Fruit fly (Drosophila melanogaster) whole organism, embryonic: ENCODE measurements around the gene CG33293.

Experiments
- BtbVII ChIP-seq: fragments of 200-800 bp; sonication (Bioruptor generic); optimal IDR thresholded peaks from 3 replicates; lab custom pipeline; 2017; ENCODE audit warnings: missing biosample characterization, mild to moderate bottlenecking, missing genetic modification characterization
- CG10147 ChIP-seq: fragments of 200-800 bp; sonication (Bioruptor generic); optimal IDR thresholded peaks from 2 replicates; lab custom pipeline; 2019; ENCODE audit warnings: missing biosample characterization, mild to moderate bottlenecking, missing genetic modification characterization, moderate library complexity
- CG10321 ChIP-seq: fragments of 200-800 bp; sonication (Bioruptor generic); IDR thresholded peaks from 2 replicates; pipeline ENCODE4 v1.3.6; 2022; ENCODE audit warnings: missing biosample characterization, missing genetic modification characterization
- CG12155 ChIP-seq: fragments of 200-800 bp; sonication (Bioruptor generic); optimal IDR thresholded peaks from 3 replicates; lab custom pipeline; 2016; ENCODE audit warnings: missing biosample characterization, missing genetic modification characterization
- CG13424 ChIP-seq: fragments of 200-800 bp; sonication (Bioruptor generic); optimal IDR thresholded peaks from 2 replicates; lab custom pipeline; 2019; ENCODE audit warnings: missing biosample characterization, mild to moderate bottlenecking, missing genetic modification characterization, moderate library complexity
- CG15696 ChIP-seq: fragments of 200-800 bp; sonication (Bioruptor generic); optimal IDR thresholded peaks from 2 replicates; lab custom pipeline; 2019; ENCODE audit warnings: missing biosample characterization, mild to moderate bottlenecking, missing genetic modification characterization, moderate library complexity
- CG17186 ChIP-seq: fragments of 200-800 bp; sonication (Bioruptor generic); optimal IDR thresholded peaks from 3 replicates; lab custom pipeline; 2017; ENCODE audit warnings: missing biosample characterization, missing genetic modification reagents, missing genetic modification characterization
- CG17912 ChIP-seq: fragments of 200-800 bp; sonication (Bioruptor generic); optimal IDR thresholded peaks from 2 replicates; lab custom pipeline; 2018; ENCODE audit warnings: missing biosample characterization, mild to moderate bottlenecking, missing genetic modification characterization
- CG2889 ChIP-seq: fragments of 200-800 bp; sonication (Bioruptor generic); IDR thresholded peaks from 3 replicates; pipeline ENCODE4 v1.3.6; 2022; ENCODE audit warnings: missing biosample characterization, missing genetic modification characterization
- CG30020 ChIP-seq: fragments of 200-800 bp; optimal IDR thresholded peaks from 2 replicates; lab custom pipeline; 2019; ENCODE audit warnings: missing biosample characterization, mild to moderate bottlenecking, missing genetic modification characterization, moderate library complexity
- CG30431 ChIP-seq: fragments of 200-800 bp; sonication (Bioruptor generic); optimal IDR thresholded peaks from 2 replicates; lab custom pipeline; 2017; ENCODE audit warnings: missing biosample characterization, missing genetic modification characterization
- CG34422 ChIP-seq: fragments of 200-800 bp; sonication (Bioruptor generic); IDR thresholded peaks from 3 replicates; pipeline ENCODE4 v1.3.6; 2022; ENCODE audit warnings: missing biosample characterization, missing genetic modification characterization
- CG3726 ChIP-seq: fragments of 200-800 bp; sonication (Bioruptor generic); IDR thresholded peaks from 3 replicates; pipeline ENCODE4, ENCODE4 v1.3.6; 2022; ENCODE audit warnings: missing biosample characterization, missing genetic modification characterization
- CG4854 ChIP-seq: fragments of 200-800 bp; sonication (Bioruptor generic); optimal IDR thresholded peaks from 2 replicates; lab custom pipeline; 2016; ENCODE audit warnings: missing biosample characterization, missing genetic modification characterization, inconsistent platforms
- CG6175 ChIP-seq: fragments of 200-800 bp; sonication (Bioruptor generic); IDR thresholded peaks from 3 replicates; pipeline ENCODE4 v1.3.6; 2022; ENCODE audit warnings: missing biosample characterization, missing genetic modification characterization
- CG6683 ChIP-seq: fragments of 200-800 bp; sonication (Bioruptor generic); optimal IDR thresholded peaks from 2 replicates; lab custom pipeline; 2017; ENCODE audit warnings: missing biosample characterization, mild to moderate bottlenecking, missing genetic modification characterization, missing genetic modification reagents
- CG6791 ChIP-seq: fragments of 200-800 bp; sonication (Bioruptor generic); IDR thresholded peaks from 3 replicates; pipeline ENCODE4 v1.3.6; 2022; ENCODE audit warnings: missing biosample characterization, missing genetic modification characterization; ENCODE audit not compliant: partially characterized antibody
- CG7372 ChIP-seq: fragments of 200-800 bp; sonication (Bioruptor generic); IDR thresholded peaks from 2 replicates; pipeline ENCODE4 v1.3.6; 2022; ENCODE audit warnings: missing biosample characterization, missing genetic modification characterization
- CG9609 ChIP-seq: fragments of 200-800 bp; sonication (Bioruptor generic); optimal IDR thresholded peaks from 3 replicates; lab custom pipeline; 2016; ENCODE audit warnings: missing biosample characterization, missing genetic modification characterization
- CG9727 ChIP-seq: fragments of 200-800 bp; sonication (Bioruptor generic); optimal IDR thresholded peaks from 3 replicates; lab custom pipeline; 2017; ENCODE audit warnings: missing biosample characterization, mild to moderate bottlenecking, missing genetic modification characterization
- Chrac-16 ChIP-seq: fragments of 200-800 bp; sonication (Bioruptor generic); optimal IDR thresholded peaks from 3 replicates; lab custom pipeline; 2016; ENCODE audit warnings: missing biosample characterization, missing genetic modification characterization
- ERR ChIP-seq: fragments of 200-800 bp; sonication (Bioruptor generic); optimal IDR thresholded peaks from 2 replicates; lab custom pipeline; 2016; ENCODE audit warnings: missing biosample characterization, missing genetic modification characterization
- GATAe ChIP-seq: fragments of 200-800 bp; sonication (Bioruptor generic); conservative IDR thresholded peaks from 2 replicates; pipeline ENCODE4 v1.3.6; 2022; ENCODE audit warnings: missing biosample characterization, missing genetic modification characterization
- HHEX ChIP-seq: fragments of 200-800 bp; sonication (Bioruptor generic); optimal IDR thresholded peaks from 3 replicates; lab custom pipeline; 2017; ENCODE audit warnings: missing biosample characterization, mild to moderate bottlenecking, missing genetic modification characterization, missing genetic modification reagents
- Hey ChIP-seq: fragments of 200-800 bp; sonication (Bioruptor generic); optimal IDR thresholded peaks from 3 replicates; lab custom pipeline; 2018; ENCODE audit warnings: missing biosample characterization, mild to moderate bottlenecking, missing genetic modification characterization
- HmgZ ChIP-seq: fragments of 200-800 bp; sonication (Bioruptor generic); optimal IDR thresholded peaks from 2 replicates; lab custom pipeline; 2018; ENCODE audit warnings: missing biosample characterization, mild to moderate bottlenecking, missing genetic modification characterization
- Hr51 ChIP-seq, 2 experiments: fragments of 200-800 bp; sonication (Bioruptor generic); optimal IDR thresholded peaks; 2 replicates in 1 of 2; 3 replicates in 1 of 2; lab custom pipeline; 2016 to 2018; ENCODE audit warnings: missing biosample characterization in 2 of 2, missing genetic modification characterization in 2 of 2, mild to moderate bottlenecking in 1 of 2, moderate library complexity in 1 of 2
- Lhr ChIP-seq: fragments of 200-800 bp; sonication (Bioruptor generic); optimal IDR thresholded peaks from 3 replicates; lab custom pipeline; 2017; ENCODE audit warnings: mild to moderate bottlenecking, missing biosample characterization, missing genetic modification reagents, missing genetic modification characterization
- Med ChIP-seq: fragments of 200-800 bp; sonication (Bioruptor generic); peaks from one replicate; lab custom pipeline; 2016; ENCODE audit warnings: missing biosample characterization, missing genetic modification characterization, mild to moderate bottlenecking, inconsistent platforms, moderate library complexity
- croc ChIP-seq: fragments of 200-800 bp; sonication (Bioruptor generic); conservative IDR thresholded peaks from 3 replicates; pipeline ENCODE4 v1.3.6; 2022; ENCODE audit warnings: missing biosample characterization, missing genetic modification characterization
- dmrt11E ChIP-seq: fragments of 200-800 bp; sonication (Bioruptor generic); optimal IDR thresholded peaks from 3 replicates; lab custom pipeline; 2018; ENCODE audit warnings: missing biosample characterization, mild to moderate bottlenecking, missing genetic modification characterization, moderate library complexity
- dpn ChIP-seq, 2 experiments: fragments of 200-800 bp; sonication (Bioruptor generic); optimal IDR thresholded peaks; 3 replicates each; lab custom pipeline; 2016; ENCODE audit warnings: missing biosample characterization in 2 of 2, missing genetic modification characterization in 2 of 2
- en ChIP-seq: fragments of 200-800 bp; sonication (Bioruptor generic); optimal IDR thresholded peaks from 2 replicates; lab custom pipeline; 2016; ENCODE audit warnings: missing biosample characterization, missing genetic modification characterization
- fu2 ChIP-seq: fragments of 200-800 bp; sonication (Bioruptor generic); optimal IDR thresholded peaks from 2 replicates; lab custom pipeline; 2016; ENCODE audit warnings: missing biosample characterization, missing genetic modification characterization
- grau ChIP-seq: fragments of 200-800 bp; optimal IDR thresholded peaks from 3 replicates; lab custom pipeline; 2019; ENCODE audit warnings: missing biosample characterization, mild to moderate bottlenecking, missing genetic modification characterization, moderate library complexity
- kah ChIP-seq: fragments of 200-800 bp; sonication (Bioruptor generic); optimal IDR thresholded peaks from 2 replicates; lab custom pipeline; 2018; ENCODE audit warnings: missing biosample characterization, mild to moderate bottlenecking, missing genetic modification characterization
- lola ChIP-seq, 3 experiments: fragments of >200 bp in 2 of 3; fragments of 200-800 bp in 1 of 3; sonication (Bioruptor generic) in 1 of 3; optimal IDR thresholded peaks; 2 replicates each; lab custom pipeline; 2017 to 2019; ENCODE audit warnings: missing biosample characterization in 3 of 3, missing genetic modification characterization in 3 of 3, mild to moderate bottlenecking in 1 of 3, moderate library complexity in 1 of 3
- odd ChIP-seq: fragments of 200-800 bp; sonication (Bioruptor generic); optimal IDR thresholded peaks from 2 replicates; lab custom pipeline; 2017; ENCODE audit warnings: missing biosample characterization, mild to moderate bottlenecking, missing genetic modification characterization
- pros ChIP-seq: fragments of 200-800 bp; sonication (Bioruptor generic); optimal IDR thresholded peaks from 3 replicates; lab custom pipeline; 2019; ENCODE audit warnings: missing biosample characterization, mild to moderate bottlenecking, missing genetic modification characterization, moderate library complexity
- sens-2 ChIP-seq: fragments of 200-800 bp; sonication (Bioruptor generic); IDR thresholded peaks from 2 replicates; pipeline ENCODE4 v1.3.6; 2022; ENCODE audit warnings: missing biosample characterization, missing genetic modification characterization
- sim ChIP-seq: fragments of 200-800 bp; sonication (Bioruptor generic); IDR thresholded peaks from 2 replicates; pipeline ENCODE4 v1.3.6; 2022; ENCODE audit warnings: missing biosample characterization, missing genetic modification characterization
- tgo ChIP-seq: fragments of 200-800 bp; sonication (Bioruptor generic); IDR thresholded peaks from 3 replicates; pipeline ENCODE4 v1.3.6; 2022; ENCODE audit warnings: missing biosample characterization, missing genetic modification characterization
- tll ChIP-seq, 2 experiments: fragments of 200-800 bp in 1 of 2; fragments of >200 bp in 1 of 2; sonication (Bioruptor generic) in 1 of 2; optimal IDR thresholded peaks; 2 replicates each; lab custom pipeline; 2017 to 2019; ENCODE audit warnings: missing biosample characterization in 2 of 2, missing genetic modification characterization in 2 of 2, mild to moderate bottlenecking in 1 of 2, moderate library complexity in 1 of 2
- vnd ChIP-seq: fragments of 200-800 bp; sonication (Bioruptor generic); IDR thresholded peaks from 3 replicates; pipeline ENCODE4 v1.3.6; 2022; ENCODE audit warnings: missing biosample characterization, missing genetic modification characterization; ENCODE audit not compliant: partially characterized antibody
- vvl ChIP-seq: fragments of 200-800 bp; sonication (Bioruptor generic); IDR thresholded peaks from 2 replicates; pipeline ENCODE4 v1.3.6; 2022; ENCODE audit warnings: missing biosample characterization, missing genetic modification characterization
- wek ChIP-seq: fragments of 200-800 bp; sonication (Bioruptor generic); optimal IDR thresholded peaks from 3 replicates; lab custom pipeline; 2018; ENCODE audit warnings: missing biosample characterization, mild to moderate bottlenecking, missing genetic modification characterization, moderate library complexity
- zfh1 ChIP-seq: fragments of 200-800 bp; sonication (Bioruptor generic); IDR thresholded peaks from 3 replicates; pipeline ENCODE4 v1.3.6; 2022; ENCODE audit warnings: missing biosample characterization, missing genetic modification characterization

CG33293 gene

DNA sequence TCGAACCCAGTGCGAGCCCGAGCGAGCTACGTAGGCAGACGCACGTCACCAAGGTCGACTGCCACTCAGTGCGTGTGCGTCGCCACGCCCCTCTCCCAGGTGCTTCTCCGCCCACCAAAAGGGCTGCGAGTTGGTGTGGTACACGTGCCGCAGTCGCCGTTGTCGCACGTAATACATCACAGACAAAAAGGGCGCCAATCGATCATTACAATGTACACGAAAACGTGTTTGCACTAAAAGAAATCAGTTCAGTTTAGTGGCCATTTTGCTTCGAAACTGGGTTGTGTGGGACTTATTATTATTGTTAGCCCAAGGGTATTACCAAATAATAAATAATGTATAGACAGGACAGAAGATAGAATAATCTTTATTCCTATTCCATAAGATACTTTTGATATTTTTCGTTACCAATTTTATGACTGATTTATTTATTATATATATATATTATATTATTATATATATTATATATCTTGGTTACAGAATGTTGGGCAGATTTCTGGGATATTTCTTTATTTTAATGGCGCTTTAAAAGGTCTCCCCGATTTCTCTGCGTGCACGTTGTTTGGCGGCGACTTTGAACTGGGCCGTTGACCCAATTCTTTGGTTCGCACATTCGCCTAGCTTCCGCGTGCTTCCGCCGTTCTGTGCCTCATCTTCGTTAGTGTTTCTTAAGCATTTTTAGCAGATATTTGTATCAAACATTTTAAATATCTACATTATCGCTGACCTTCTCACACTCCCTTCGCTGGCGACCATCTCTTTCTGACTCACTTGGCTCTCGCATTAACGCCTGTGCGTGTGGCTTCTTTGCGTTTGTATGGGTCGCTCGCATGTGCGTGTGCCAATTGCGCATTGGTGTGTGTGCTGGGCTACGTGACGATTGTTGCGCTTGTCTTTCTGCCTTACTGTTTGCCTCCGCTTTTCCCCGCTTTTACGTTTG, 23.0 kb upstream of the CG33293 start (continued):
- TF ChIP-seq Chrac-16: peak; percentile 54
- TF ChIP-seq CG9609 (GFP tag; lab: Kevin White, UChicago): no peak
- peak; percentile 36 for TF ChIP-seq pros
- peak in 1 of 3 experiments; percentile 81 for TF ChIP-seq lola (GFP tag; optimal IDR thresholded peaks at IDR 0.05; lab: Kevin White, UChicago)
- TF ChIP-seq CG34422 (GFP tag; lab: Robert Waterston, UW): peak; percentile 70; the same call in 2 of the 3 replicates
- TF ChIP-seq Hey (tag; lab: Kevin White, UChicago): peak; percentile 92
- no peak for TF ChIP-seq HmgZ (tag; lab: Kevin White, UChicago)
- peak; percentile 77 for TF ChIP-seq CG10147
- no peak for TF ChIP-seq en (GFP tag; lab: Kevin White, UChicago)
- TF ChIP-seq zfh1 (GFP tag; lab: Robert Waterston, UW): 0 out of 3 replicates have a peak, but pooled peaks have one; percentile 45
- peak; percentile 11 to 82 for TF ChIP-seq dpn (GFP tag; optimal IDR thresholded peaks at IDR 0.05; lab: Kevin White, UChicago)
- TF ChIP-seq CG2889: 0 out of 3 replicates have a peak, but pooled peaks have one; percentile 39
- peak; percentile 89 for TF ChIP-seq odd (GFP tag; lab: Kevin White, UChicago)
- peak; percentile 91 for TF ChIP-seq CG9727 (GFP tag; lab: Kevin White, UChicago)
- 0 out of 3 replicates have a peak, but pooled peaks have one; percentile 64 for TF ChIP-seq CG3726 (GFP tag; lab: Robert Waterston, UW)
- TF ChIP-seq CG7372 (GFP tag; lab: Robert Waterston, UW): peak; percentile 79
- TF ChIP-seq GATAe: no peak; the same call in 1 of the 2 replicates
- TF ChIP-seq BtbVII (GFP tag; lab: Kevin White, UChicago): peak; percentile 89
- TF ChIP-seq tgo (GFP tag; lab: Robert Waterston, UW): peak; percentile 66
- peak; percentile 70 for TF ChIP-seq CG6683 (GFP tag; lab: Kevin White, UChicago)
- peak; percentile 74 for TF ChIP-seq kah (GFP tag; lab: Kevin White, UChicago)
- peak; percentile 93 for TF ChIP-seq CG13424 (tag; lab: Kevin White, UChicago)
- peak; percentile 71; the same call in 1 of the 2 replicates for TF ChIP-seq CG10321 (GFP tag; lab: Robert Waterston, UW)
- TF ChIP-seq Med (GFP tag; lab: Kevin White, UChicago): peak; percentile 78
- no peak for TF ChIP-seq tll (GFP tag; optimal IDR thresholded peaks at IDR 0.05; lab: Kevin White, UChicago)
- TF ChIP-seq CG6791 (GFP tag; lab: Robert Waterston, UW): no peak
- TF ChIP-seq CG17912 (GFP tag; lab: Kevin White, UChicago): peak; percentile 45
- peak; percentile 88 for TF ChIP-seq HHEX (GFP tag; lab: Kevin White, UChicago)
- TF ChIP-seq sens-2 (GFP tag; lab: Robert Waterston, UW): no peak
- TF ChIP-seq Lhr (GFP tag; lab: Kevin White, UChicago): no peak
- TF ChIP-seq CG4854 (GFP tag; lab: Kevin White, UChicago): peak; percentile 23
- peak; percentile 46; the same call in 2 of the 3 replicates for TF ChIP-seq croc (GFP tag; lab: Robert Waterston, UW)
- no peak for TF ChIP-seq sim
- TF ChIP-seq ERR (GFP tag; lab: Kevin White, UChicago): peak; percentile 38
- TF ChIP-seq dmrt11E (tag; lab: Kevin White, UChicago): peak; percentile 83
- TF ChIP-seq CG17186 (GFP tag; lab: Kevin White, UChicago): no peak
- TF ChIP-seq CG6175 (GFP tag; lab: Robert Waterston, UW): no peak; the same call in 2 of the 3 replicates
- peak; percentile 66 for TF ChIP-seq CG30020
- TF ChIP-seq wek (GFP tag; lab: Kevin White, UChicago): no peak
- TF ChIP-seq vnd (GFP tag; lab: Robert Waterston, UW): no peak
- peak; percentile 46 for TF ChIP-seq CG12155 (GFP tag; lab: Kevin White, UChicago)
- peak; percentile 75 for TF ChIP-seq vvl (GFP tag; lab: Robert Waterston, UW)
- TF ChIP-seq Hr51 (GFP tag; optimal IDR thresholded peaks at IDR 0.05; lab: Kevin White, UChicago): peak in 1 of 2 experiments; percentile 95
- TF ChIP-seq fu2 (GFP tag; lab: Kevin White, UChicago): no peak
- peak; percentile 77 for TF ChIP-seq CG30431 (GFP tag; lab: Kevin White, UChicago)
- TF ChIP-seq grau (tag; lab: Kevin White, UChicago): peak; percentile 91
- TF ChIP-seq CG15696 (tag; lab: Kevin White, UChicago): peak; percentile 73
